Worm (Caenorhabditis elegans): ENCODE data around the gene nekl-4.

nekl-4 gene

ce11 chrIII:5525973-5526372 lies 8.7 kb upstream of the nekl-4 start, which contains the start of gene dex-1:
Gene dex-1 (plus strand): TSS chrIII:5526104.
- TF ChIP-seq xbp-1 (tag; optimal IDR thresholded peaks at IDR 0.05) (no peak), nhr-84 (tag; optimal IDR thresholded peaks at IDR 0.05) (no peak), Y116A8C.19 (tag; optimal IDR thresholded peaks at IDR 0.05; ENCODE audit: borderline replicate concordance) (no peak), nhr-11 (tag; optimal IDR thresholded peaks at IDR 0.05) (no peak), tbx-2 (tag; optimal IDR thresholded peaks at IDR 0.05) (no peak), nhr-28 (tag; optimal IDR thresholded peaks at IDR 0.05) (no peak), skn-1 (tag; optimal IDR thresholded peaks at IDR 0.05) (no peak), mdl-1 (tag; optimal IDR thresholded peaks at IDR 0.05) (no peak), ztf-11 (tag; optimal IDR thresholded peaks at IDR 0.05) (no peak), ama-1 (optimal IDR thresholded peaks at IDR 0.05) (no peak)

- TF ChIP-seq fkh-4 (tag; optimal IDR thresholded peaks at IDR 0.05; ENCODE audit: borderline replicate concordance) = no peak
- TF ChIP-seq egl-27 (tag; optimal IDR thresholded peaks at IDR 0.05) = no peak
- TF ChIP-seq ama-1 (optimal IDR thresholded peaks at IDR 0.05) = no peak
- no peak for TF ChIP-seq nhr-12 (tag; optimal IDR thresholded peaks at IDR 0.05)
- no peak for TF ChIP-seq irx-1 (tag; optimal IDR thresholded peaks at IDR 0.05)
- TF ChIP-seq alr-1 (tag; optimal IDR thresholded peaks at IDR 0.05; ENCODE audit: borderline replicate concordance) = no peak
- TF ChIP-seq ceh-90 (tag; optimal IDR thresholded peaks at IDR 0.05) = no peak
- TF ChIP-seq ceh-63 (GFP tag; optimal IDR thresholded peaks at IDR 0.05) = no peak
- TF ChIP-seq lir-3 (tag; optimal IDR thresholded peaks at IDR 0.05; ENCODE audit: poor library complexity) = no peak
- no peak for TF ChIP-seq hlh-17 (GFP tag; optimal IDR thresholded peaks at IDR 0.05; ENCODE audit: borderline replicate concordance)
- no peak for TF ChIP-seq mep-1 (tag; optimal IDR thresholded peaks at IDR 0.05)
- no peak for TF ChIP-seq ceh-8 (GFP tag; optimal IDR thresholded peaks at IDR 0.05)
- TF ChIP-seq mef-2 (tag; optimal IDR thresholded peaks at IDR 0.05) = no peak
- no peak for TF ChIP-seq ztf-11 (tag; optimal IDR thresholded peaks at IDR 0.05)
- TF ChIP-seq nhr-11 (tag; optimal IDR thresholded peaks at IDR 0.05) = no peak
These were observed 4.6 kb upstream of the nekl-4 start, which contains the start of gene D1044.4 for ce11 chrIII:5521930-5522329. Gene D1044.4 (minus strand): TSS chrIII:5522030.

- no peak for TF ChIP-seq egl-27 (tag; optimal IDR thresholded peaks at IDR 0.05)
- TF ChIP-seq efl-1 (optimal IDR thresholded peaks at IDR 0.05) = no peak
- TF ChIP-seq efl-1 (GFP tag; optimal IDR thresholded peaks at IDR 0.05 in 1 of 2) = no peak
- TF ChIP-seq rnt-1 (tag; optimal IDR thresholded peaks at IDR 0.05) = no peak
- no peak for TF ChIP-seq dsc-1 (tag; optimal IDR thresholded peaks at IDR 0.05)
- no peak for TF ChIP-seq blmp-1 (tag; optimal IDR thresholded peaks at IDR 0.05)
- TF ChIP-seq nhr-71 (tag; optimal IDR thresholded peaks at IDR 0.05) = no peak
- no peak for TF ChIP-seq Y116A8C.19 (tag; optimal IDR thresholded peaks at IDR 0.05; ENCODE audit: borderline replicate concordance)
- no peak for TF ChIP-seq mdl-1 (tag; optimal IDR thresholded peaks at IDR 0.05)
- no peak for TF ChIP-seq mep-1 (tag; optimal IDR thresholded peaks at IDR 0.05)
- no peak for TF ChIP-seq nhr-76 (tag; optimal IDR thresholded peaks at IDR 0.05)
- no peak for TF ChIP-seq swsn-7 (tag; optimal IDR thresholded peaks at IDR 0.05)
- no peak for TF ChIP-seq ama-1 (optimal IDR thresholded peaks at IDR 0.05)
- no peak for TF ChIP-seq lsy-2 (tag; optimal IDR thresholded peaks at IDR 0.05)
- no peak for TF ChIP-seq ceh-88 (GFP tag; IDR thresholded peaks at IDR 0.05)
- TF ChIP-seq ces-1 (GFP tag; optimal IDR thresholded peaks at IDR 0.05) = no peak
- TF ChIP-seq skn-1 (tag; optimal IDR thresholded peaks at IDR 0.05) = no peak
- TF ChIP-seq ceh-8 (GFP tag; optimal IDR thresholded peaks at IDR 0.05) = no peak
- TF ChIP-seq unc-30 (tag; optimal IDR thresholded peaks at IDR 0.05) = no peak
- TF ChIP-seq F16B12.6 (tag; optimal IDR thresholded peaks at IDR 0.05) = no peak
- TF ChIP-seq fkh-4 (tag; optimal IDR thresholded peaks at IDR 0.05; ENCODE audit: borderline replicate concordance) = no peak
These were observed 4.8 kb downstream of the nekl-4 start, which contains the start of gene pqn-25 for ce11 chrIII:5512502-5512901. Gene pqn-25 (minus strand): TSS chrIII:5512602.

ce11 chrIII:5508669-5509068 lies 8.7 kb downstream of the nekl-4 start, which contains the start of gene D1044.7:
Gene D1044.7 (minus strand): TSS chrIII:5508769.
- TF ChIP-seq nhr-20 (tag; optimal IDR thresholded peaks at IDR 0.05) (no peak), efl-1 (optimal IDR thresholded peaks at IDR 0.05) (no peak), efl-1 (GFP tag; optimal IDR thresholded peaks at IDR 0.05 in 1 of 2) (peak in 1 of 2 experiments; percentile 42)

Data from whole organism, L1 larva.